Fruit fly (Drosophila melanogaster) whole organism, embryonic: ENCODE data around the gene lin-28.

Experiments used
- Atf3 ChIP-seq: fragments of 200-800 bp; sonication (Bioruptor generic); optimal IDR thresholded peaks from 3 replicates; lab custom pipeline; 2016; ENCODE audit warnings: missing biosample characterization, missing genetic modification characterization
- B-H2 ChIP-seq: fragments of 200-800 bp; sonication (Bioruptor generic); optimal IDR thresholded peaks from 2 replicates; lab custom pipeline; 2018; ENCODE audit warnings: missing biosample characterization, mild to moderate bottlenecking, missing genetic modification characterization
- BtbVII ChIP-seq: fragments of 200-800 bp; sonication (Bioruptor generic); optimal IDR thresholded peaks from 3 replicates; lab custom pipeline; 2017; ENCODE audit warnings: missing biosample characterization, mild to moderate bottlenecking, missing genetic modification characterization
- CG1024 ChIP-seq: fragments of 200-800 bp; sonication (Bioruptor generic); IDR thresholded peaks from 2 replicates; pipeline ENCODE4 v1.3.6; 2022; ENCODE audit warnings: missing biosample characterization, missing genetic modification characterization
- CG10959 ChIP-seq: fragments of 200-800 bp; sonication (Bioruptor generic); IDR thresholded peaks from 2 replicates; pipeline ENCODE4 v1.3.6; 2022; ENCODE audit warnings: missing biosample characterization, missing genetic modification characterization
- CG12942 ChIP-seq: fragments of 200-800 bp; sonication (Bioruptor generic); optimal IDR thresholded peaks from 3 replicates; lab custom pipeline; 2016; ENCODE audit warnings: missing biosample characterization, missing genetic modification characterization
- CG14441 ChIP-seq: fragments of 200-800 bp; sonication (Bioruptor generic); IDR thresholded peaks from 2 replicates; pipeline ENCODE4 v1.3.6; 2022; ENCODE audit warnings: missing biosample characterization, missing genetic modification characterization
- CG1603 ChIP-seq: fragments of 200-800 bp; sonication (Bioruptor generic); optimal IDR thresholded peaks from 2 replicates; lab custom pipeline; 2019; ENCODE audit warnings: missing biosample characterization, mild to moderate bottlenecking, missing genetic modification characterization, moderate library complexity
- CG16863 ChIP-seq: fragments of 200-800 bp; sonication (Bioruptor generic); optimal IDR thresholded peaks from 3 replicates; lab custom pipeline; 2016; ENCODE audit warnings: missing biosample characterization, missing genetic modification characterization
- CG17829 ChIP-seq: fragments of 200-800 bp; optimal IDR thresholded peaks from 2 replicates; lab custom pipeline; 2019; ENCODE audit warnings: missing biosample characterization, mild to moderate bottlenecking, missing genetic modification characterization, moderate library complexity
- CG2889 ChIP-seq: fragments of 200-800 bp; sonication (Bioruptor generic); IDR thresholded peaks from 3 replicates; pipeline ENCODE4 v1.3.6; 2022; ENCODE audit warnings: missing biosample characterization, missing genetic modification characterization
- CG31365 ChIP-seq: fragments of 200-800 bp; sonication (Bioruptor generic); optimal IDR thresholded peaks from 2 replicates; lab custom pipeline; 2018; ENCODE audit warnings: missing biosample characterization, mild to moderate bottlenecking, missing genetic modification characterization
- CG3163 ChIP-seq: fragments of 200-800 bp; sonication (Bioruptor generic); optimal IDR thresholded peaks from 3 replicates; lab custom pipeline; 2016; ENCODE audit warnings: missing biosample characterization, missing genetic modification characterization
- CG32532 ChIP-seq: fragments of 200-800 bp; sonication (Bioruptor generic); IDR thresholded peaks from 2 replicates; pipeline ENCODE4 v1.3.6; 2022; ENCODE audit warnings: missing biosample characterization, missing genetic modification characterization
- CG34422 ChIP-seq: fragments of 200-800 bp; sonication (Bioruptor generic); IDR thresholded peaks from 3 replicates; pipeline ENCODE4 v1.3.6; 2022; ENCODE audit warnings: missing biosample characterization, missing genetic modification characterization
- CG4617 ChIP-seq: fragments of 200-800 bp; sonication (Bioruptor generic); optimal IDR thresholded peaks from 3 replicates; lab custom pipeline; 2016; ENCODE audit warnings: missing biosample characterization, missing genetic modification characterization, borderline replicate concordance
- CG9876 ChIP-seq: fragments of 200-800 bp; sonication (Bioruptor generic); optimal IDR thresholded peaks from 2 replicates; lab custom pipeline; 2016; ENCODE audit warnings: missing biosample characterization, missing genetic modification characterization
- CTCF ChIP-seq: fragments of 200-800 bp; sonication (Bioruptor generic); optimal IDR thresholded peaks from 2 replicates; lab custom pipeline; 2017; ENCODE audit warnings: missing biosample characterization, mild to moderate bottlenecking, missing genetic modification characterization, moderate library complexity
- E2f2 ChIP-seq: fragments of 200-800 bp; sonication (Bioruptor generic); IDR thresholded peaks from 2 replicates; pipeline ENCODE4 v1.3.6; 2022; ENCODE audit warnings: missing biosample characterization, missing genetic modification characterization
- Gsc ChIP-seq: fragments of 200-800 bp; sonication (Bioruptor generic); IDR thresholded peaks from 2 replicates; pipeline ENCODE4 v1.3.6; 2022; ENCODE audit warnings: missing biosample characterization, missing genetic modification characterization
- H2.0 ChIP-seq: fragments of 200-800 bp; sonication (Bioruptor generic); IDR thresholded peaks from 2 replicates; pipeline ENCODE4 v1.3.6; 2022; ENCODE audit warnings: missing biosample characterization, missing genetic modification characterization
- Med ChIP-seq: fragments of 200-800 bp; sonication (Bioruptor generic); peaks from one replicate; lab custom pipeline; 2016; ENCODE audit warnings: missing biosample characterization, missing genetic modification characterization, mild to moderate bottlenecking, inconsistent platforms, moderate library complexity
- Mes4 ChIP-seq: fragments of 200-800 bp; sonication (Bioruptor generic); optimal IDR thresholded peaks from 2 replicates; lab custom pipeline; 2016; ENCODE audit warnings: missing biosample characterization, missing genetic modification characterization
- PHDP ChIP-seq: fragments of 200-800 bp; sonication (Bioruptor generic); optimal IDR thresholded peaks from 3 replicates; lab custom pipeline; 2018; ENCODE audit warnings: missing biosample characterization, mild to moderate bottlenecking, missing genetic modification characterization, moderate library complexity
- Pdp1 ChIP-seq, 2 experiments: fragments of 200-800 bp; sonication (Bioruptor generic); optimal IDR thresholded peaks; 3 replicates each; lab custom pipeline; 2016; ENCODE audit warnings: missing biosample characterization in 2 of 2, missing genetic modification characterization in 2 of 2, mild to moderate bottlenecking in 1 of 2, moderate library complexity in 1 of 2
- Rfx ChIP-seq: fragments of 200-800 bp; sonication (Bioruptor generic); IDR thresholded peaks from 2 replicates; pipeline ENCODE4 v1.3.6; 2022; ENCODE audit warnings: missing biosample characterization, missing genetic modification characterization
- Sry-δ ChIP-seq: fragments of 200-800 bp; sonication (Bioruptor generic); optimal IDR thresholded peaks from 2 replicates; lab custom pipeline; 2016; ENCODE audit warnings: missing biosample characterization, missing genetic modification characterization
- al ChIP-seq: fragments of 200-800 bp; sonication (Bioruptor generic); IDR thresholded peaks from 2 replicates; pipeline ENCODE4 v1.3.6; 2022; ENCODE audit warnings: missing biosample characterization, missing genetic modification characterization
- ara ChIP-seq: fragments of 200-800 bp; sonication (Bioruptor generic); IDR thresholded peaks from 2 replicates; pipeline ENCODE4 v1.3.6; 2022; ENCODE audit warnings: missing biosample characterization, missing genetic modification characterization
- ash1 ChIP-seq: fragments of 200-800 bp; sonication (Bioruptor generic); optimal IDR thresholded peaks from 2 replicates; lab custom pipeline; 2018; ENCODE audit warnings: missing biosample characterization, mild to moderate bottlenecking, missing genetic modification characterization
- caup ChIP-seq: fragments of 200-800 bp; sonication (Bioruptor generic); optimal IDR thresholded peaks from 3 replicates; lab custom pipeline; 2017; ENCODE audit warnings: missing biosample characterization, mild to moderate bottlenecking, missing genetic modification characterization, moderate library complexity; ENCODE audit not compliant: severe bottlenecking
- cg ChIP-seq: fragments of 200-800 bp; sonication (Bioruptor generic); optimal IDR thresholded peaks from 3 replicates; lab custom pipeline; 2019; ENCODE audit warnings: missing biosample characterization, mild to moderate bottlenecking, missing genetic modification characterization, moderate library complexity
- chif ChIP-seq, 2 experiments: fragments of 200-800 bp; sonication (Bioruptor generic); optimal IDR thresholded peaks; 3 replicates each; lab custom pipeline; 2016; ENCODE audit warnings: missing biosample characterization in 2 of 2, missing genetic modification characterization in 2 of 2
- crp ChIP-seq, 2 experiments: fragments of 200-800 bp; sonication (Bioruptor generic); optimal IDR thresholded peaks; 2 replicates in 1 of 2; 3 replicates in 1 of 2; lab custom pipeline; 2017; ENCODE audit warnings: missing biosample characterization in 2 of 2, missing genetic modification characterization in 2 of 2, mild to moderate bottlenecking in 1 of 2, moderate library complexity in 1 of 2
- dan ChIP-seq: fragments of 200-800 bp; sonication (Bioruptor generic); IDR thresholded peaks from 2 replicates; pipeline ENCODE4 v1.3.6; 2022; ENCODE audit warnings: missing biosample characterization, missing genetic modification characterization
- dmrt11E ChIP-seq: fragments of 200-800 bp; sonication (Bioruptor generic); optimal IDR thresholded peaks from 3 replicates; lab custom pipeline; 2018; ENCODE audit warnings: missing biosample characterization, mild to moderate bottlenecking, missing genetic modification characterization, moderate library complexity
- gcm2 ChIP-seq: fragments of 200-800 bp; sonication (Bioruptor generic); optimal IDR thresholded peaks from 2 replicates; lab custom pipeline; 2016; ENCODE audit warnings: missing biosample characterization, missing genetic modification characterization
- gro ChIP-seq: fragments of 200-800 bp; sonication (Bioruptor generic); optimal IDR thresholded peaks from 2 replicates; lab custom pipeline; 2016; ENCODE audit warnings: missing biosample characterization, missing genetic modification characterization
- kay ChIP-seq: fragments of 200-800 bp; sonication (Bioruptor generic); optimal IDR thresholded peaks from 2 replicates; lab custom pipeline; 2016; ENCODE audit warnings: missing biosample characterization, missing genetic modification characterization
- nom ChIP-seq: fragments of 200-800 bp; sonication (Bioruptor generic); optimal IDR thresholded peaks from 2 replicates; lab custom pipeline; 2017; ENCODE audit warnings: missing biosample characterization, missing genetic modification characterization, mild to moderate bottlenecking, moderate library complexity, missing genetic modification reagents
- pfk ChIP-seq: fragments of 200-800 bp; sonication (Bioruptor generic); optimal IDR thresholded peaks from 2 replicates; lab custom pipeline; 2018; ENCODE audit warnings: missing biosample characterization, mild to moderate bottlenecking, missing genetic modification characterization, moderate library complexity
- sens ChIP-seq: fragments of 200-800 bp; sonication (Bioruptor generic); peaks from one replicate; lab custom pipeline; 2016; ENCODE audit warnings: missing biosample characterization, missing genetic modification characterization
- slp2 ChIP-seq: fragments of 200-800 bp; sonication (Bioruptor generic); optimal IDR thresholded peaks from 2 replicates; lab custom pipeline; 2016; ENCODE audit warnings: missing biosample characterization, missing genetic modification characterization
- stc ChIP-seq: fragments of 200-800 bp; sonication (Bioruptor generic); IDR thresholded peaks from 2 replicates; pipeline ENCODE4 v1.3.6; 2022; ENCODE audit warnings: missing biosample characterization, missing genetic modification characterization
- trh ChIP-seq: fragments of 200-800 bp; sonication (Bioruptor generic); optimal IDR thresholded peaks from 2 replicates; lab custom pipeline; 2016; ENCODE audit warnings: missing biosample characterization, missing genetic modification characterization
- unc-4 ChIP-seq: fragments of 200-800 bp; sonication (Bioruptor generic); IDR thresholded peaks from 2 replicates; pipeline ENCODE4 v1.3.6; 2022; ENCODE audit warnings: missing biosample characterization, missing genetic modification characterization; ENCODE audit not compliant: partially characterized antibody
- vfl ChIP-seq: fragments of 200-800 bp; sonication (Bioruptor generic); optimal IDR thresholded peaks from 2 replicates; lab custom pipeline; 2016; ENCODE audit warnings: missing biosample characterization, missing genetic modification characterization
- wdn ChIP-seq: fragments of 200-800 bp; sonication (Bioruptor generic); IDR thresholded peaks from 2 replicates; pipeline ENCODE4 v1.3.6; 2022; ENCODE audit warnings: missing biosample characterization, missing genetic modification characterization
- z ChIP-seq: fragments of 200-800 bp; sonication (Bioruptor generic); IDR thresholded peaks from 3 replicates; pipeline ENCODE4 v1.3.6; 2022; ENCODE audit warnings: missing biosample characterization, missing genetic modification characterization

Gene lin-28

dm6 chr3L:5657221-5657963, 2.9 kb downstream of the lin-28 start, which contains the start of gene sif (continued):
- TF ChIP-seq CG31365 (tag; lab: Kevin White, UChicago) (no peak), E2f2 (0 out of 2 replicates have a peak, but pooled peaks have one; percentile 8), dan (no peak), CG3163 (peak; percentile 5), gcm2 (no peak), stc (GFP tag; lab: Robert Waterston, UW) (no peak)

dm6 chr3L:5658368-5658767, 3.9 kb downstream of the lin-28 start:
- TF ChIP-seq Sry-δ (GFP tag; lab: Kevin White, UChicago) (no peak), H2.0 (GFP tag; lab: Robert Waterston, UW) (no peak), vfl (no peak), pfk (peak; percentile 14), cg (peak; percentile 65), Pdp1 (GFP tag; optimal IDR thresholded peaks at IDR 0.05; lab: Kevin White, UChicago) (peak in 1 of 2 experiments; percentile 87), CG32532 (GFP tag; lab: Robert Waterston, UW) (0 out of 2 replicates have a peak, but pooled peaks have one; percentile 22), ash1 (GFP tag; lab: Kevin White, UChicago) (no peak), Gsc (GFP tag; lab: Robert Waterston, UW) (no peak), gro (GFP tag; lab: Kevin White, UChicago) (no peak)

dm6 chr3L:5662071-5662470, 7.6 kb downstream of the lin-28 start, which contains the start of gene Sse:
TSS of gene Sse (minus strand) at chr3L:5662247.
- no peak for TF ChIP-seq ara (GFP tag; lab: Robert Waterston, UW)
- TF ChIP-seq PHDP (tag; lab: Kevin White, UChicago): no peak
- TF ChIP-seq CG17829 (tag; lab: Kevin White, UChicago): no peak
- no peak for TF ChIP-seq kay
- TF ChIP-seq CG4617 (GFP tag; lab: Kevin White, UChicago): no peak
- TF ChIP-seq CG2889 (GFP tag; lab: Robert Waterston, UW): no peak
- no peak for TF ChIP-seq al (GFP tag; lab: Robert Waterston, UW)
- no peak for TF ChIP-seq caup (GFP tag; lab: Kevin White, UChicago)
- TF ChIP-seq z (GFP tag; lab: Robert Waterston, UW): no peak
- no peak for TF ChIP-seq crp (GFP tag; optimal IDR thresholded peaks at IDR 0.05; lab: Kevin White, UChicago)
- TF ChIP-seq Med (GFP tag; lab: Kevin White, UChicago): peak; percentile 65
- no peak for TF ChIP-seq Mes4 (GFP tag; lab: Kevin White, UChicago)
- TF ChIP-seq CG12942 (GFP tag; lab: Kevin White, UChicago): no peak
- TF ChIP-seq BtbVII (GFP tag; lab: Kevin White, UChicago): no peak
- peak; percentile 4 for TF ChIP-seq CG1603 (tag; lab: Kevin White, UChicago)
- TF ChIP-seq CG16863: no peak
- peak; percentile 60 for TF ChIP-seq Rfx (GFP tag; lab: Robert Waterston, UW)
- no peak for TF ChIP-seq trh (GFP tag; lab: Kevin White, UChicago)
- peak; percentile 77 for TF ChIP-seq sens (GFP tag; lab: Kevin White, UChicago)
- no peak for TF ChIP-seq nom (GFP tag; lab: Kevin White, UChicago)
- no peak for TF ChIP-seq CG14441 (GFP tag; lab: Robert Waterston, UW)
- no peak for TF ChIP-seq CG34422 (GFP tag; lab: Robert Waterston, UW)
- no peak for TF ChIP-seq gcm2
- no peak for TF ChIP-seq CTCF (GFP tag; lab: Kevin White, UChicago)
- TF ChIP-seq CG1024 (GFP tag; lab: Robert Waterston, UW): no peak
- TF ChIP-seq B-H2 (GFP tag; lab: Kevin White, UChicago): no peak
- no peak for TF ChIP-seq wdn (GFP tag; lab: Robert Waterston, UW)
- no peak for TF ChIP-seq CG10959
- peak; percentile 76 for TF ChIP-seq unc-4 (GFP tag; lab: Robert Waterston, UW)
- TF ChIP-seq slp2 (GFP tag; lab: Kevin White, UChicago): no peak
- TF ChIP-seq chif (GFP tag; optimal IDR thresholded peaks at IDR 0.05; lab: Kevin White, UChicago): no peak
- TF ChIP-seq Atf3 (GFP tag; lab: Kevin White, UChicago): no peak
- TF ChIP-seq CG9876: no peak
- TF ChIP-seq dmrt11E (tag; lab: Kevin White, UChicago): no peak
